Fruit fly (Drosophila melanogaster) whole organism, embryonic: ENCODE results near the gene Rlb1.

ENCODE experiments used
- Bgb ChIP-seq: fragments of 200-800 bp; sonication (Bioruptor generic); IDR thresholded peaks from 2 replicates; pipeline ENCODE4 v1.3.6; 2022; ENCODE audit warnings: missing biosample characterization, missing genetic modification characterization; ENCODE audit not compliant: partially characterized antibody
- CG10209 ChIP-seq: fragments of 200-800 bp; sonication (Bioruptor generic); optimal IDR thresholded peaks from 3 replicates; lab custom pipeline; 2017; ENCODE audit warnings: missing biosample characterization, mild to moderate bottlenecking, missing genetic modification characterization, missing genetic modification reagents
- CG12155 ChIP-seq: fragments of 200-800 bp; sonication (Bioruptor generic); optimal IDR thresholded peaks from 3 replicates; lab custom pipeline; 2016; ENCODE audit warnings: missing biosample characterization, missing genetic modification characterization
- CG12236 ChIP-seq: fragments of 200-800 bp; sonication (Bioruptor generic); optimal IDR thresholded peaks from 2 replicates; lab custom pipeline; 2016; ENCODE audit warnings: missing biosample characterization, missing genetic modification characterization
- CG12942 ChIP-seq: fragments of 200-800 bp; sonication (Bioruptor generic); optimal IDR thresholded peaks from 3 replicates; lab custom pipeline; 2016; ENCODE audit warnings: missing biosample characterization, missing genetic modification characterization
- CG15011 ChIP-seq: fragments of 200-800 bp; sonication (Bioruptor generic); optimal IDR thresholded peaks from 3 replicates; lab custom pipeline; 2018; ENCODE audit warnings: missing biosample characterization, mild to moderate bottlenecking, missing genetic modification characterization
- CG1603 ChIP-seq: fragments of 200-800 bp; sonication (Bioruptor generic); optimal IDR thresholded peaks from 2 replicates; lab custom pipeline; 2019; ENCODE audit warnings: missing biosample characterization, mild to moderate bottlenecking, missing genetic modification characterization, moderate library complexity
- CG17359 ChIP-seq: fragments of 200-800 bp; sonication (Bioruptor generic); optimal IDR thresholded peaks from 3 replicates; lab custom pipeline; 2018; ENCODE audit warnings: missing biosample characterization, mild to moderate bottlenecking, missing genetic modification characterization, moderate library complexity
- CG1792 ChIP-seq: fragments of 200-800 bp; sonication (Bioruptor generic); optimal IDR thresholded peaks from 2 replicates; lab custom pipeline; 2016; ENCODE audit warnings: missing biosample characterization, missing genetic modification characterization
- CG1832 ChIP-seq: fragments of 200-800 bp; sonication (Bioruptor generic); optimal IDR thresholded peaks from 2 replicates; lab custom pipeline; 2017; ENCODE audit warnings: missing biosample characterization, mild to moderate bottlenecking, missing genetic modification characterization, inconsistent platforms
- CG18619 ChIP-seq: fragments of 200-800 bp; sonication (Bioruptor generic); optimal IDR thresholded peaks from 3 replicates; lab custom pipeline; 2017; ENCODE audit warnings: missing biosample characterization, mild to moderate bottlenecking, missing genetic modification characterization
- CG18764 ChIP-seq: fragments of 200-800 bp; sonication (Bioruptor generic); optimal IDR thresholded peaks from 3 replicates; lab custom pipeline; 2016; ENCODE audit warnings: missing biosample characterization, missing genetic modification characterization
- CG31365 ChIP-seq: fragments of 200-800 bp; sonication (Bioruptor generic); optimal IDR thresholded peaks from 2 replicates; lab custom pipeline; 2018; ENCODE audit warnings: missing biosample characterization, mild to moderate bottlenecking, missing genetic modification characterization
- CG43689 ChIP-seq: fragments of 200-800 bp; sonication (Bioruptor generic); IDR thresholded peaks from 2 replicates; pipeline ENCODE4 v1.3.6; 2022; ENCODE audit warnings: missing biosample characterization, missing genetic modification characterization
- CG4730 ChIP-seq: fragments of 200-800 bp; sonication (Bioruptor generic); IDR thresholded peaks from 2 replicates; pipeline ENCODE4 v1.3.6; 2022; ENCODE audit warnings: missing biosample characterization, missing genetic modification characterization
- CG5953 ChIP-seq: fragments of 200-800 bp; sonication (Bioruptor generic); IDR thresholded peaks from 2 replicates; pipeline ENCODE4 v1.3.6; 2022; ENCODE audit warnings: missing biosample characterization, missing genetic modification characterization
- CG6689 ChIP-seq: fragments of 200-800 bp; sonication (Bioruptor generic); IDR thresholded peaks from 2 replicates; pipeline ENCODE4 v1.3.6; 2022; ENCODE audit warnings: missing biosample characterization, missing genetic modification characterization
- CG7556 ChIP-seq: fragments of 200-800 bp; sonication (Bioruptor generic); optimal IDR thresholded peaks from 2 replicates; lab custom pipeline; 2017; ENCODE audit warnings: missing biosample characterization, mild to moderate bottlenecking, missing genetic modification characterization
- CG8089 ChIP-seq: fragments of 200-800 bp; sonication (Bioruptor generic); optimal IDR thresholded peaks from 3 replicates; lab custom pipeline; 2016; ENCODE audit warnings: missing biosample characterization, missing genetic modification characterization
- CG8290 ChIP-seq, 3 experiments: fragments of 200-800 bp; sonication (Bioruptor generic); optimal IDR thresholded peaks; 2 replicates each; lab custom pipeline; 2016 to 2019; ENCODE audit warnings: missing biosample characterization in 3 of 3, missing genetic modification characterization in 3 of 3, mild to moderate bottlenecking in 2 of 3, moderate library complexity in 1 of 3
- CG8944 ChIP-seq: fragments of 200-800 bp; sonication (Bioruptor generic); optimal IDR thresholded peaks from 3 replicates; lab custom pipeline; 2016; ENCODE audit warnings: missing biosample characterization, missing genetic modification characterization
- CG9437 ChIP-seq: fragments of 200-800 bp; sonication (Bioruptor generic); optimal IDR thresholded peaks from 2 replicates; lab custom pipeline; 2018; ENCODE audit warnings: missing biosample characterization, mild to moderate bottlenecking, missing genetic modification characterization
- Dp ChIP-seq: fragments of 200-800 bp; sonication (Bioruptor generic); optimal IDR thresholded peaks from 2 replicates; lab custom pipeline; 2018; ENCODE audit warnings: missing biosample characterization, mild to moderate bottlenecking, missing genetic modification characterization, moderate library complexity
- E2f1 ChIP-seq: fragments of 200-800 bp; sonication (Bioruptor generic); IDR thresholded peaks from 2 replicates; pipeline ENCODE4 v1.3.6; 2022; ENCODE audit warnings: missing biosample characterization, missing genetic modification characterization
- Fer1 ChIP-seq: fragments of 200-800 bp; sonication (Bioruptor generic); optimal IDR thresholded peaks from 2 replicates; lab custom pipeline; 2017; ENCODE audit warnings: missing biosample characterization, mild to moderate bottlenecking, missing genetic modification characterization
- Fer3 ChIP-seq: fragments of 200-800 bp; sonication (Bioruptor generic); optimal IDR thresholded peaks from 2 replicates; lab custom pipeline; 2018; ENCODE audit warnings: missing biosample characterization, mild to moderate bottlenecking, missing genetic modification characterization, moderate library complexity
- GATAe ChIP-seq: fragments of 200-800 bp; sonication (Bioruptor generic); conservative IDR thresholded peaks from 2 replicates; pipeline ENCODE4 v1.3.6; 2022; ENCODE audit warnings: missing biosample characterization, missing genetic modification characterization
- HLH3B ChIP-seq: fragments of 200-800 bp; sonication (Bioruptor generic); IDR thresholded peaks from 2 replicates; pipeline ENCODE4 v1.3.6; 2022; ENCODE audit warnings: missing biosample characterization, missing genetic modification characterization
- Hmx ChIP-seq: fragments of 200-800 bp; sonication (Bioruptor generic); optimal IDR thresholded peaks from 2 replicates; lab custom pipeline; 2016; ENCODE audit warnings: missing biosample characterization, missing genetic modification characterization
- PHDP ChIP-seq: fragments of 200-800 bp; sonication (Bioruptor generic); optimal IDR thresholded peaks from 3 replicates; lab custom pipeline; 2018; ENCODE audit warnings: missing biosample characterization, mild to moderate bottlenecking, missing genetic modification characterization, moderate library complexity
- Poxn ChIP-seq: fragments of 200-800 bp; sonication (Bioruptor generic); IDR thresholded peaks from 2 replicates; pipeline ENCODE4 v1.3.6; 2022; ENCODE audit warnings: missing biosample characterization, missing genetic modification characterization
- Scr ChIP-seq: fragments of 200-800 bp; sonication (Bioruptor generic); IDR thresholded peaks from 2 replicates; pipeline ENCODE4 v1.3.6; 2022; ENCODE audit warnings: missing biosample characterization, missing genetic modification characterization; ENCODE audit not compliant: partially characterized antibody
- Spps ChIP-seq: fragments of 200-800 bp; sonication (Bioruptor generic); optimal IDR thresholded peaks from 2 replicates; lab custom pipeline; 2018; ENCODE audit warnings: missing biosample characterization, mild to moderate bottlenecking, missing genetic modification characterization
- aop ChIP-seq: fragments of 200-800 bp; sonication (Bioruptor generic); IDR thresholded peaks from 2 replicates; pipeline ENCODE4 v1.3.6; 2022; ENCODE audit warnings: missing biosample characterization, missing genetic modification characterization
- ato ChIP-seq: fragments of 200-800 bp; sonication (Bioruptor generic); IDR thresholded peaks from 2 replicates; pipeline ENCODE4 v1.3.6; 2022; ENCODE audit warnings: missing biosample characterization, missing genetic modification characterization; ENCODE audit not compliant: partially characterized antibody
- bcd ChIP-seq: fragments of 200-800 bp; sonication (Bioruptor generic); optimal IDR thresholded peaks from 2 replicates; lab custom pipeline; 2017; ENCODE audit warnings: missing biosample characterization, mild to moderate bottlenecking, missing genetic modification characterization
- chif ChIP-seq, 2 experiments: fragments of 200-800 bp; sonication (Bioruptor generic); optimal IDR thresholded peaks; 3 replicates each; lab custom pipeline; 2016; ENCODE audit warnings: missing biosample characterization in 2 of 2, missing genetic modification characterization in 2 of 2
- chinmo ChIP-seq: fragments of 200-800 bp; sonication (Bioruptor generic); IDR thresholded peaks from 4 replicates; pipeline ENCODE4 v1.3.6; 2022; ENCODE audit warnings: missing biosample characterization, missing genetic modification characterization; ENCODE audit not compliant: partially characterized antibody
- crc ChIP-seq: fragments of 200-800 bp; sonication (Bioruptor generic); optimal IDR thresholded peaks from 2 replicates; lab custom pipeline; 2016; ENCODE audit warnings: missing biosample characterization, missing genetic modification characterization
- dysf ChIP-seq: fragments of 200-800 bp; sonication (Bioruptor generic); IDR thresholded peaks from 3 replicates; pipeline ENCODE4 v1.3.6; 2022; ENCODE audit warnings: missing biosample characterization, missing genetic modification characterization
- en ChIP-seq: fragments of 200-800 bp; sonication (Bioruptor generic); optimal IDR thresholded peaks from 2 replicates; lab custom pipeline; 2016; ENCODE audit warnings: missing biosample characterization, missing genetic modification characterization
- fu2 ChIP-seq: fragments of 200-800 bp; sonication (Bioruptor generic); optimal IDR thresholded peaks from 2 replicates; lab custom pipeline; 2016; ENCODE audit warnings: missing biosample characterization, missing genetic modification characterization
- inv ChIP-seq: fragments of 200-800 bp; sonication (Bioruptor generic); IDR thresholded peaks from 2 replicates; pipeline ENCODE4 v1.3.6; 2022; ENCODE audit warnings: missing biosample characterization, missing genetic modification characterization; ENCODE audit not compliant: partially characterized antibody
- maf-S ChIP-seq: fragments of 200-800 bp; sonication (Bioruptor generic); optimal IDR thresholded peaks from 2 replicates; lab custom pipeline; 2016; ENCODE audit warnings: missing biosample characterization, missing genetic modification characterization
- nerfin-1 ChIP-seq: fragments of 200-800 bp; sonication (Bioruptor generic); optimal IDR thresholded peaks from 3 replicates; lab custom pipeline; 2019; ENCODE audit warnings: missing biosample characterization, mild to moderate bottlenecking, missing genetic modification characterization, moderate library complexity
- pzg ChIP-seq: fragments of 200-800 bp; sonication (Bioruptor generic); optimal IDR thresholded peaks from 3 replicates; lab custom pipeline; 2018; ENCODE audit warnings: missing biosample characterization, mild to moderate bottlenecking, missing genetic modification characterization, moderate library complexity
- ro ChIP-seq: fragments of 200-800 bp; sonication (Bioruptor generic); IDR thresholded peaks from 2 replicates; pipeline ENCODE4 v1.3.6; 2022; ENCODE audit warnings: missing biosample characterization, missing genetic modification characterization
- zfh1 ChIP-seq: fragments of 200-800 bp; sonication (Bioruptor generic); IDR thresholded peaks from 3 replicates; pipeline ENCODE4 v1.3.6; 2022; ENCODE audit warnings: missing biosample characterization, missing genetic modification characterization

The Rlb1 gene

dm6 chr3R:9563240-9563992, 50.3 kb downstream of the Rlb1 start, which contains the start of the genes CG9393 and Vps45 (continued):
- TF ChIP-seq CG4730 = 0 out of 2 replicates have a peak, but pooled peaks have one; percentile 34
- TF ChIP-seq CG15011 (GFP tag; lab: Kevin White, UChicago) = no peak
- peak; percentile 27 for TF ChIP-seq CG18619 (GFP tag; lab: Kevin White, UChicago)
- peak; percentile 42 for TF ChIP-seq CG9437 (GFP tag; lab: Kevin White, UChicago)
- TF ChIP-seq ato = peak; percentile 87
- 0 out of 3 replicates have a peak, but pooled peaks have one; percentile 16 for TF ChIP-seq dysf (GFP tag; lab: Robert Waterston, UW)
- TF ChIP-seq CG8089 (GFP tag; lab: Kevin White, UChicago) = peak; percentile 46
- TF ChIP-seq CG43689 (GFP tag; lab: Robert Waterston, UW) = no peak
- TF ChIP-seq Spps (tag; lab: Kevin White, UChicago) = no peak
- peak; percentile 71 for TF ChIP-seq GATAe (GFP tag; lab: Robert Waterston, UW)
- TF ChIP-seq CG12155 (GFP tag; lab: Kevin White, UChicago) = peak; percentile 63
- peak; percentile 55 for TF ChIP-seq PHDP
- TF ChIP-seq HLH3B (GFP tag; lab: Robert Waterston, UW) = no peak; the same call in 1 of the 2 replicates
- peak; percentile 7 for TF ChIP-seq CG8944 (GFP tag; lab: Kevin White, UChicago)
- no peak for TF ChIP-seq CG1832 (GFP tag; lab: Kevin White, UChicago)
- TF ChIP-seq Fer1 (GFP tag; lab: Kevin White, UChicago) = peak; percentile 59
- TF ChIP-seq CG1792 (GFP tag; lab: Kevin White, UChicago) = no peak
- peak; percentile 89; the same call in 3 of the 4 replicates for TF ChIP-seq chinmo (GFP tag; lab: Robert Waterston, UW)
- TF ChIP-seq CG12236 = no peak
- peak; percentile 93 for TF ChIP-seq inv (GFP tag; lab: Robert Waterston, UW)
- TF ChIP-seq Dp (GFP tag; lab: Kevin White, UChicago) = peak; percentile 41
- TF ChIP-seq CG31365 (tag; lab: Kevin White, UChicago) = no peak
- peak; percentile 49 for TF ChIP-seq nerfin-1 (tag; lab: Kevin White, UChicago)
- TF ChIP-seq Bgb (GFP tag; lab: Robert Waterston, UW) = peak; percentile 94
- TF ChIP-seq CG12942 (GFP tag; lab: Kevin White, UChicago) = peak; percentile 61
- 0 out of 2 replicates have a peak, but pooled peaks have one; percentile 55 for TF ChIP-seq CG6689 (GFP tag; lab: Robert Waterston, UW)
- TF ChIP-seq Scr (GFP tag; lab: Robert Waterston, UW) = peak; percentile 94
- no peak for TF ChIP-seq zfh1 (GFP tag; lab: Robert Waterston, UW)
- no peak for TF ChIP-seq Poxn (GFP tag; lab: Robert Waterston, UW)
- peak; percentile 47 for TF ChIP-seq CG8290 (GFP tag; optimal IDR thresholded peaks at IDR 0.05; lab: Kevin White, UChicago)
- no peak for TF ChIP-seq CG8290 (tag; optimal IDR thresholded peaks at IDR 0.05; lab: Kevin White, UChicago)
- TF ChIP-seq bcd (GFP tag; lab: Kevin White, UChicago) = peak; percentile 55
- TF ChIP-seq CG10209 (GFP tag; lab: Kevin White, UChicago) = peak; percentile 24
- no peak for TF ChIP-seq en (GFP tag; lab: Kevin White, UChicago)
- TF ChIP-seq chif (GFP tag; optimal IDR thresholded peaks at IDR 0.05; lab: Kevin White, UChicago) = peak; percentile 38 to 57
- TF ChIP-seq aop (GFP tag; lab: Robert Waterston, UW) = no peak
- TF ChIP-seq E2f1 (GFP tag; lab: Robert Waterston, UW) = peak; percentile 16; the same call in 1 of the 2 replicates
- TF ChIP-seq Fer3 (tag; lab: Kevin White, UChicago) = peak; percentile 41
- TF ChIP-seq Hmx (GFP tag; lab: Kevin White, UChicago) = no peak
- TF ChIP-seq ro (GFP tag; lab: Robert Waterston, UW) = no peak
- no peak for TF ChIP-seq crc
- TF ChIP-seq CG17359 (tag; lab: Kevin White, UChicago) = peak; percentile 41
- peak; percentile 59 for TF ChIP-seq maf-S (GFP tag; lab: Kevin White, UChicago)
- peak; percentile 71 for TF ChIP-seq fu2
- TF ChIP-seq CG1603 (tag; lab: Kevin White, UChicago) = no peak
- TF ChIP-seq CG18764 (GFP tag; lab: Kevin White, UChicago) = peak; percentile 33
- peak; percentile 80 for TF ChIP-seq pzg (GFP tag; lab: Kevin White, UChicago)
- peak; percentile 50 for TF ChIP-seq CG7556 (GFP tag; lab: Kevin White, UChicago)
- no peak for TF ChIP-seq CG5953 (GFP tag; lab: Robert Waterston, UW)
